Worm (Caenorhabditis elegans) whole organism, L4/young adult: ENCODE data around the gene hdl-1.

Experiments
- W03F9.2 ChIP-seq: fragments of 150-350 bp; optimal IDR thresholded peaks from 2 replicates; lab custom pipeline; 2014; ENCODE audit warnings: missing biosample characterization, missing genetic modification characterization
- dao-5 ChIP-seq: sonication (generic microtip); optimal IDR thresholded peaks from 2 replicates; lab custom pipeline; 2016; ENCODE audit warnings: missing genotype, missing genetic modification characterization, moderate library complexity, missing compliant biosample characterization
- him-1 ChIP-seq: sonication (generic microtip); optimal IDR thresholded peaks from 2 replicates; lab custom pipeline; 2016; ENCODE audit warnings: missing genotype, missing genetic modification reagents, missing genetic modification characterization, missing compliant biosample characterization

DNA sequence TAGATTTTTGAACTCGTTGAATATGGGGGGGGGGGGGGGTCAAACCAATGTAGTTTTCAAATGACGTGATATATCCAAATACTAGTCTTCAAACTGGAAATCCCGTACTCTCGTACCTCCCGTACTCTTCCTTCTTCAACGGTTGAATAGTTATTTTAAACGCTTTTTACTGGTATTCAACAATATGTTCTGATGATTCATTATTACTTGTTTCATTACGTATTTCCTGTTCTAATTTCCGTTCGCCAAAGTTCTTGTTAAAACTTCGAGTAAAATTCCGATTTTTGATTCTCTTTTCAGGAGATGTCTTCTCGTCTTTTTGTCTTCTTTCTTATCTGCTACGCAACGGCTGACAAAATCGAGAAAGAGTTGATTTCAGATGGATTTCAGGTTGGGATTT, 19.0 kb downstream of the hdl-1 start, which contains the start of gene nhx-9:
- TF ChIP-seq him-1 (tag; lab: Kevin White, UChicago) (no peak), W03F9.2 (tag; lab: Kevin White, UChicago) (no peak), dao-5 (tag; lab: Kevin White, UChicago) (no peak)
